Worm (Caenorhabditis elegans) whole organism, L2 larva: ENCODE data around the gene Y75B12B.3.
A peak's percentile ranks its signal among the peaks of the same experiment; 100 is the strongest.

Experiments
- C34F6.9 ChIP-seq: fragments of 150-350 bp; optimal IDR thresholded peaks from 2 replicates; lab custom pipeline; 2014; ENCODE audit warnings: missing biosample characterization, missing genetic modification characterization
- F13H6.1 ChIP-seq: sonication (generic microtip); optimal IDR thresholded peaks from 2 replicates; lab custom pipeline; 2016; ENCODE audit warnings: missing genetic modification characterization, missing compliant biosample characterization
- ZK546.5 ChIP-seq: sonication (generic microtip); optimal IDR thresholded peaks from 2 replicates; lab custom pipeline; 2017; ENCODE audit warnings: missing biosample characterization, missing genetic modification characterization
- alr-1 ChIP-seq: fragments of 150-350 bp; optimal IDR thresholded peaks from 2 replicates; lab custom pipeline; 2014; ENCODE audit warnings: missing biosample characterization, missing genetic modification characterization
- ama-1 ChIP-seq: fragments of 150-350 bp; optimal IDR thresholded peaks from 2 replicates; lab custom pipeline; 2018; ENCODE audit warnings: inconsistent platforms
- blmp-1 ChIP-seq: sonication (generic microtip); optimal IDR thresholded peaks from 2 replicates; lab custom pipeline; 2017; ENCODE audit warnings: missing genetic modification characterization, mild to moderate bottlenecking, missing compliant biosample characterization, antibody characterized with exemption, moderate library complexity; ENCODE audit not compliant: insufficient read depth
- ceh-82 ChIP-seq: fragments of 150-350 bp; optimal IDR thresholded peaks from 2 replicates; lab custom pipeline; 2014; ENCODE audit warnings: missing biosample characterization, missing genetic modification characterization
- crh-2 ChIP-seq: sonication (generic microtip); optimal IDR thresholded peaks from 2 replicates; lab custom pipeline; 2017; ENCODE audit warnings: missing biosample characterization, missing genetic modification characterization
- dmd-4 ChIP-seq: sonication (generic microtip); optimal IDR thresholded peaks from 2 replicates; lab custom pipeline; 2017; ENCODE audit warnings: missing biosample characterization, missing genetic modification characterization
- egl-27 ChIP-seq: sonication (generic microtip); optimal IDR thresholded peaks from 3 replicates; lab custom pipeline; 2017; ENCODE audit warnings: missing biosample characterization, missing genetic modification reagents, missing genetic modification characterization
- elt-1 ChIP-seq: fragments of 150-350 bp; optimal IDR thresholded peaks from 2 replicates; lab custom pipeline; 2014; ENCODE audit warnings: missing biosample characterization, missing genetic modification characterization
- fos-1 ChIP-seq: fragments of 150-350 bp; optimal IDR thresholded peaks from 2 replicates; lab custom pipeline; 2014; ENCODE audit warnings: missing biosample characterization, missing genetic modification characterization
- gmeb-1 ChIP-seq: fragments of 150-350 bp; optimal IDR thresholded peaks from 2 replicates; lab custom pipeline; 2014; ENCODE audit warnings: missing biosample characterization, missing genetic modification characterization
- lin-11 ChIP-seq: fragments of 150-350 bp; sonication (generic microtip); optimal IDR thresholded peaks from 2 replicates; lab custom pipeline; 2014; ENCODE audit warnings: missing biosample characterization, missing genetic modification characterization, inconsistent platforms, mixed read lengths
- lin-13 ChIP-seq: fragments of 150-350 bp; optimal IDR thresholded peaks from 2 replicates; lab custom pipeline; 2014; ENCODE audit warnings: missing biosample characterization, missing genetic modification reagents, missing genetic modification characterization
- lsy-2 ChIP-seq, 2 experiments: fragments of 150-350 bp in 1 of 2; sonication (generic microtip) in 1 of 2; optimal IDR thresholded peaks; 2 replicates each; lab custom pipeline; 2014 to 2017; ENCODE audit warnings: missing biosample characterization in 2 of 2, missing genetic modification characterization in 2 of 2
- mdl-1 ChIP-seq, 2 experiments: fragments of 150-350 bp in 1 of 2; sonication (generic microtip) in 1 of 2; optimal IDR thresholded peaks; 2 replicates each; lab custom pipeline; 2017; ENCODE audit warnings: missing biosample characterization in 2 of 2, missing genetic modification characterization in 2 of 2
- nhr-11 ChIP-seq: fragments of 150-350 bp; optimal IDR thresholded peaks from 2 replicates; lab custom pipeline; 2014; ENCODE audit warnings: missing biosample characterization, missing genetic modification characterization
- nhr-12 ChIP-seq: fragments of 150-350 bp; optimal IDR thresholded peaks from 2 replicates; lab custom pipeline; 2014; ENCODE audit warnings: missing biosample characterization, missing genetic modification characterization
- nhr-129 ChIP-seq: fragments of 150-350 bp; optimal IDR thresholded peaks from 2 replicates; lab custom pipeline; 2014; ENCODE audit warnings: missing biosample characterization, missing genetic modification characterization
- nhr-21 ChIP-seq: fragments of 150-350 bp; optimal IDR thresholded peaks from 2 replicates; lab custom pipeline; 2014; ENCODE audit warnings: missing biosample characterization, missing genetic modification characterization
- nhr-77 ChIP-seq: fragments of 150-350 bp; optimal IDR thresholded peaks from 2 replicates; lab custom pipeline; 2014; ENCODE audit warnings: missing biosample characterization, missing genetic modification characterization
- peb-1 ChIP-seq: fragments of 150-350 bp; optimal IDR thresholded peaks from 2 replicates; lab custom pipeline; 2014; ENCODE audit warnings: missing biosample characterization, missing genetic modification characterization
- sem-4 ChIP-seq: fragments of 150-350 bp; optimal IDR thresholded peaks from 2 replicates; lab custom pipeline; 2014; ENCODE audit warnings: missing biosample characterization, missing genetic modification reagents, missing genetic modification characterization
- skn-1 ChIP-seq: sonication (generic microtip); optimal IDR thresholded peaks from 2 replicates; lab custom pipeline; 2017; ENCODE audit warnings: missing biosample characterization, missing genetic modification characterization
- sma-3 ChIP-seq: sonication (generic microtip); optimal IDR thresholded peaks from 2 replicates; lab custom pipeline; 2016; ENCODE audit warnings: missing genetic modification reagents, missing genetic modification characterization, missing compliant biosample characterization
- sma-9 ChIP-seq, 2 experiments: fragments of 150-350 bp in 1 of 2; sonication (generic microtip) in 1 of 2; optimal IDR thresholded peaks; 2 replicates each; lab custom pipeline; 2014 to 2016; ENCODE audit warnings: missing genetic modification characterization in 2 of 2, mild to moderate bottlenecking in 1 of 2, missing biosample characterization in 1 of 2, missing compliant biosample characterization in 1 of 2, missing genetic modification reagents in 1 of 2, moderate library complexity in 1 of 2
- snpc-4 ChIP-seq: fragments of 150-350 bp; optimal IDR thresholded peaks from 2 replicates; lab custom pipeline; 2014; ENCODE audit warnings: missing biosample characterization, missing genetic modification characterization
- unc-39 ChIP-seq: fragments of 150-350 bp; optimal IDR thresholded peaks from 2 replicates; lab custom pipeline; 2014; ENCODE audit warnings: missing biosample characterization, missing genetic modification characterization
- unc-55 ChIP-seq: fragments of 150-350 bp; sonication (generic microtip); optimal IDR thresholded peaks from 3 replicates; lab custom pipeline; 2014; ENCODE audit warnings: missing biosample characterization, missing genetic modification reagents, missing genetic modification characterization
- zag-1 ChIP-seq: fragments of 150-350 bp; optimal IDR thresholded peaks from 2 replicates; lab custom pipeline; 2014; ENCODE audit warnings: missing biosample characterization, missing genetic modification characterization
- ztf-4 ChIP-seq: fragments of 150-350 bp; optimal IDR thresholded peaks from 2 replicates; lab custom pipeline; 2014; ENCODE audit warnings: missing biosample characterization, missing genetic modification characterization

The Y75B12B.3 gene

ce11 chrV:15136772-15137171, 49.3 kb downstream of the Y75B12B.3 start, which contains the start of gene aipl-1:
aipl-1 (minus strand) TSS chrV:15136801.
- TF ChIP-seq nhr-129 (tag; lab: Kevin White, UChicago) (peak; percentile 86), ama-1 (no peak), egl-27 (tag; lab: Kevin White, UChicago) (peak; percentile 21), nhr-77 (tag; lab: Kevin White, UChicago) (no peak), lin-11 (no peak), ceh-82 (tag; lab: Kevin White, UChicago) (peak; percentile 52), nhr-11 (no peak), sma-9 (GFP tag; optimal IDR thresholded peaks at IDR 0.05; lab: Kevin White, UChicago) (peak; percentile 79), sma-9 (tag; optimal IDR thresholded peaks at IDR 0.05; lab: Kevin White, UChicago) (no peak), lin-13 (peak; percentile 83), dmd-4 (tag; lab: Kevin White, UChicago) (no peak), lsy-2 (tag; optimal IDR thresholded peaks at IDR 0.05; lab: Kevin White, UChicago) (peak in 1 of 2 experiments; percentile 87), nhr-21 (peak; percentile 60), crh-2 (peak; percentile 79), blmp-1 (peak; percentile 72), F13H6.1 (tag; lab: Kevin White, UChicago) (peak; percentile 56), sma-3 (GFP tag; lab: Kevin White, UChicago) (peak; percentile 63), unc-55 (GFP tag; lab: Kevin White, UChicago) (peak; percentile 97), ztf-4 (tag; lab: Kevin White, UChicago) (peak; percentile 16), skn-1 (tag; lab: Kevin White, UChicago) (no peak), unc-39 (tag; lab: Kevin White, UChicago) (no peak), nhr-12 (tag; lab: Kevin White, UChicago) (no peak), snpc-4 (tag; lab: Kevin White, UChicago) (peak; percentile 68), sem-4 (tag; lab: Kevin White, UChicago) (peak; percentile 3), C34F6.9 (peak; percentile 90), mdl-1 (tag; optimal IDR thresholded peaks at IDR 0.05; lab: Kevin White, UChicago) (no peak), gmeb-1 (peak; percentile 87), ZK546.5 (tag; lab: Kevin White, UChicago) (no peak), alr-1 (tag; lab: Kevin White, UChicago) (no peak), elt-1 (tag; lab: Kevin White, UChicago) (no peak), peb-1 (no peak), zag-1 (tag; lab: Kevin White, UChicago) (peak; percentile 59), fos-1 (peak; percentile 72)
